Fruit fly (Drosophila melanogaster) whole organism, embryonic: ENCODE measurements around the gene CG43446.

ENCODE experiments used
- ATbp ChIP-seq: fragments of 200-800 bp; sonication (Bioruptor generic); optimal IDR thresholded peaks from 2 replicates; lab custom pipeline; 2017; ENCODE audit warnings: missing biosample characterization, mild to moderate bottlenecking, missing genetic modification characterization, missing genetic modification reagents
- Antp ChIP-seq: fragments of 200-800 bp; sonication (Bioruptor generic); optimal IDR thresholded peaks from 3 replicates; lab custom pipeline; 2016; ENCODE audit warnings: missing biosample characterization, missing genetic modification characterization
- CG10462 ChIP-seq: fragments of 200-800 bp; sonication (Bioruptor generic); optimal IDR thresholded peaks from 2 replicates; lab custom pipeline; 2016; ENCODE audit warnings: missing biosample characterization, missing genetic modification characterization
- CG10543 ChIP-seq: fragments of 200-800 bp; sonication (Bioruptor generic); optimal IDR thresholded peaks from 3 replicates; lab custom pipeline; 2017; ENCODE audit warnings: missing biosample characterization, mild to moderate bottlenecking, missing genetic modification characterization, moderate library complexity
- CG10959 ChIP-seq: fragments of 200-800 bp; sonication (Bioruptor generic); IDR thresholded peaks from 2 replicates; pipeline ENCODE4 v1.3.6; 2022; ENCODE audit warnings: missing biosample characterization, missing genetic modification characterization
- CG1233 ChIP-seq: fragments of 200-800 bp; sonication (Bioruptor generic); optimal IDR thresholded peaks from 4 replicates; lab custom pipeline; 2018; ENCODE audit warnings: missing biosample characterization, mild to moderate bottlenecking, missing genetic modification characterization
- CG12769 ChIP-seq: fragments of 200-800 bp; sonication (Bioruptor generic); optimal IDR thresholded peaks from 2 replicates; lab custom pipeline; 2019; ENCODE audit warnings: missing biosample characterization, mild to moderate bottlenecking, missing genetic modification characterization, moderate library complexity
- CG13894 ChIP-seq: fragments of 200-800 bp; sonication (Bioruptor generic); optimal IDR thresholded peaks from 3 replicates; lab custom pipeline; 2018; ENCODE audit warnings: missing biosample characterization, mild to moderate bottlenecking, missing genetic modification characterization, moderate library complexity
- CG14050 ChIP-seq: fragments of 200-800 bp; sonication (Bioruptor generic); IDR thresholded peaks from 3 replicates; pipeline ENCODE4 v1.3.6; 2022; ENCODE audit warnings: missing biosample characterization, missing genetic modification characterization
- CG15696 ChIP-seq: fragments of 200-800 bp; sonication (Bioruptor generic); optimal IDR thresholded peaks from 2 replicates; lab custom pipeline; 2019; ENCODE audit warnings: missing biosample characterization, mild to moderate bottlenecking, missing genetic modification characterization, moderate library complexity
- CG1603 ChIP-seq: fragments of 200-800 bp; sonication (Bioruptor generic); optimal IDR thresholded peaks from 2 replicates; lab custom pipeline; 2019; ENCODE audit warnings: missing biosample characterization, mild to moderate bottlenecking, missing genetic modification characterization, moderate library complexity
- CG1792 ChIP-seq: fragments of 200-800 bp; sonication (Bioruptor generic); optimal IDR thresholded peaks from 2 replicates; lab custom pipeline; 2016; ENCODE audit warnings: missing biosample characterization, missing genetic modification characterization
- CG18599 ChIP-seq: fragments of 200-800 bp; sonication (Bioruptor generic); optimal IDR thresholded peaks from 3 replicates; lab custom pipeline; 2017; ENCODE audit warnings: missing biosample characterization, missing genetic modification characterization, mild to moderate bottlenecking, moderate library complexity, missing genetic modification reagents
- CG2202 ChIP-seq: fragments of 200-800 bp; sonication (Bioruptor generic); optimal IDR thresholded peaks from 2 replicates; lab custom pipeline; 2018; ENCODE audit warnings: missing biosample characterization, mild to moderate bottlenecking, missing genetic modification characterization
- CG33557 ChIP-seq: fragments of 200-800 bp; sonication (Bioruptor generic); optimal IDR thresholded peaks from 2 replicates; lab custom pipeline; 2019; ENCODE audit warnings: missing biosample characterization, mild to moderate bottlenecking, missing genetic modification characterization, moderate library complexity
- CG3407 ChIP-seq: fragments of 200-800 bp; sonication (Bioruptor generic); optimal IDR thresholded peaks from 2 replicates; lab custom pipeline; 2018; ENCODE audit warnings: missing biosample characterization, mild to moderate bottlenecking, missing genetic modification characterization
- CG3995 ChIP-seq: fragments of 200-800 bp; sonication (Bioruptor generic); optimal IDR thresholded peaks from 3 replicates; lab custom pipeline; 2016; ENCODE audit warnings: missing biosample characterization, missing genetic modification characterization
- CG4707 ChIP-seq: fragments of 200-800 bp; sonication (Bioruptor generic); optimal IDR thresholded peaks from 2 replicates; lab custom pipeline; 2018; ENCODE audit warnings: missing biosample characterization, mild to moderate bottlenecking, missing genetic modification characterization, moderate library complexity
- CG4854 ChIP-seq: fragments of 200-800 bp; sonication (Bioruptor generic); optimal IDR thresholded peaks from 2 replicates; lab custom pipeline; 2016; ENCODE audit warnings: missing biosample characterization, missing genetic modification characterization, inconsistent platforms
- CG7928 ChIP-seq: fragments of 200-800 bp; sonication (Bioruptor generic); optimal IDR thresholded peaks from 2 replicates; lab custom pipeline; 2017; ENCODE audit warnings: missing biosample characterization, mild to moderate bottlenecking, missing genetic modification characterization
- CG8290 ChIP-seq, 3 experiments: fragments of 200-800 bp; sonication (Bioruptor generic); optimal IDR thresholded peaks; 2 replicates each; lab custom pipeline; 2016 to 2019; ENCODE audit warnings: missing biosample characterization in 3 of 3, missing genetic modification characterization in 3 of 3, mild to moderate bottlenecking in 2 of 3, moderate library complexity in 1 of 3
- CG8359 ChIP-seq: fragments of 200-800 bp; sonication (Bioruptor generic); optimal IDR thresholded peaks from 2 replicates; lab custom pipeline; 2017; ENCODE audit warnings: missing biosample characterization, mild to moderate bottlenecking, missing genetic modification characterization, borderline replicate concordance
- CG9876 ChIP-seq: fragments of 200-800 bp; sonication (Bioruptor generic); optimal IDR thresholded peaks from 2 replicates; lab custom pipeline; 2016; ENCODE audit warnings: missing biosample characterization, missing genetic modification characterization
- Dref ChIP-seq: fragments of 200-800 bp; sonication (Bioruptor generic); IDR thresholded peaks from 2 replicates; pipeline ENCODE4 v1.3.6; 2022; ENCODE audit warnings: missing biosample characterization, missing genetic modification characterization
- Ets65A ChIP-seq: fragments of 200-800 bp; sonication (Bioruptor generic); peaks from one replicate; lab custom pipeline; 2016; ENCODE audit warnings: missing biosample characterization, missing genetic modification characterization
- HmgD ChIP-seq: fragments of 200-800 bp; sonication (Bioruptor generic); optimal IDR thresholded peaks from 3 replicates; lab custom pipeline; 2016; ENCODE audit warnings: missing biosample characterization, missing genetic modification characterization
- Hr78 ChIP-seq, 2 experiments: fragments of 200-800 bp in 1 of 2; fragments of >200 bp in 1 of 2; sonication (Bioruptor generic) in 1 of 2; optimal IDR thresholded peaks; 2 replicates each; lab custom pipeline; 2017 to 2019; ENCODE audit warnings: missing biosample characterization in 2 of 2, missing genetic modification characterization in 2 of 2, mild to moderate bottlenecking in 1 of 2, moderate library complexity in 1 of 2
- MTF-1 ChIP-seq: fragments of 200-800 bp; sonication (Bioruptor generic); optimal IDR thresholded peaks from 2 replicates; lab custom pipeline; 2018; ENCODE audit warnings: missing biosample characterization, mild to moderate bottlenecking, missing genetic modification characterization, borderline replicate concordance
- NC2β ChIP-seq: fragments of 200-800 bp; sonication (Bioruptor generic); optimal IDR thresholded peaks from 2 replicates; lab custom pipeline; 2016; ENCODE audit warnings: missing biosample characterization, missing genetic modification characterization
- Nf-YB ChIP-seq: fragments of 200-800 bp; sonication (Bioruptor generic); optimal IDR thresholded peaks from 3 replicates; lab custom pipeline; 2019; ENCODE audit warnings: missing biosample characterization, mild to moderate bottlenecking, missing genetic modification characterization, moderate library complexity
- Pdp1 ChIP-seq, 2 experiments: fragments of 200-800 bp; sonication (Bioruptor generic); optimal IDR thresholded peaks; 3 replicates each; lab custom pipeline; 2016; ENCODE audit warnings: missing biosample characterization in 2 of 2, missing genetic modification characterization in 2 of 2, mild to moderate bottlenecking in 1 of 2, moderate library complexity in 1 of 2
- caup ChIP-seq: fragments of 200-800 bp; sonication (Bioruptor generic); optimal IDR thresholded peaks from 3 replicates; lab custom pipeline; 2017; ENCODE audit warnings: missing biosample characterization, mild to moderate bottlenecking, missing genetic modification characterization, moderate library complexity; ENCODE audit not compliant: severe bottlenecking
- dmrt11E ChIP-seq: fragments of 200-800 bp; sonication (Bioruptor generic); optimal IDR thresholded peaks from 3 replicates; lab custom pipeline; 2018; ENCODE audit warnings: missing biosample characterization, mild to moderate bottlenecking, missing genetic modification characterization, moderate library complexity
- ftz-f1 ChIP-seq: fragments of 200-800 bp; sonication (Bioruptor generic); optimal IDR thresholded peaks from 2 replicates; lab custom pipeline; 2016; ENCODE audit warnings: missing biosample characterization, missing genetic modification characterization
- gcm ChIP-seq: fragments of 200-800 bp; sonication (Bioruptor generic); optimal IDR thresholded peaks from 2 replicates; lab custom pipeline; 2019; ENCODE audit warnings: missing biosample characterization, mild to moderate bottlenecking, missing genetic modification characterization, moderate library complexity
- gem ChIP-seq: fragments of 200-800 bp; sonication (Bioruptor generic); optimal IDR thresholded peaks from 2 replicates; lab custom pipeline; 2019; ENCODE audit warnings: missing biosample characterization, mild to moderate bottlenecking, missing genetic modification characterization, moderate library complexity
- grn ChIP-seq: fragments of 200-800 bp; sonication (Bioruptor generic); optimal IDR thresholded peaks from 3 replicates; lab custom pipeline; 2017; ENCODE audit warnings: missing biosample characterization, missing genetic modification characterization
- hth ChIP-seq: fragments of >200 bp; optimal IDR thresholded peaks from 2 replicates; lab custom pipeline; 2017; ENCODE audit warnings: inconsistent platforms
- lab ChIP-seq: fragments of 200-800 bp; sonication (Bioruptor generic); optimal IDR thresholded peaks from 3 replicates; lab custom pipeline; 2017; ENCODE audit warnings: missing biosample characterization, missing genetic modification characterization, mild to moderate bottlenecking, moderate library complexity, missing genetic modification reagents
- nerfin-1 ChIP-seq: fragments of 200-800 bp; sonication (Bioruptor generic); optimal IDR thresholded peaks from 3 replicates; lab custom pipeline; 2019; ENCODE audit warnings: missing biosample characterization, mild to moderate bottlenecking, missing genetic modification characterization, moderate library complexity
- odd ChIP-seq: fragments of 200-800 bp; sonication (Bioruptor generic); optimal IDR thresholded peaks from 2 replicates; lab custom pipeline; 2017; ENCODE audit warnings: missing biosample characterization, mild to moderate bottlenecking, missing genetic modification characterization
- pan ChIP-seq, 4 experiments: fragments of >200 bp in 3 of 4; fragments of 200-800 bp in 1 of 4; sonication (Bioruptor generic) in 1 of 4; optimal IDR thresholded peaks in 3 of 4; IDR thresholded peaks in 1 of 4; 2 replicates each; pipeline versions ENCODE4 v1.3.6 to Lab custom; 2017 to 2022; ENCODE audit warnings: missing biosample characterization in 2 of 4, missing genetic modification characterization in 2 of 4, mixed read lengths in 1 of 4
- pho ChIP-seq: fragments of 200-800 bp; sonication (Bioruptor generic); optimal IDR thresholded peaks from 2 replicates; lab custom pipeline; 2016; ENCODE audit warnings: missing biosample characterization, missing genetic modification characterization
- prd ChIP-seq, 3 experiments: fragments of >200 bp in 2 of 3; fragments of 200-800 bp in 1 of 3; sonication (Bioruptor generic) in 1 of 3; optimal IDR thresholded peaks in 2 of 3; IDR thresholded peaks in 1 of 3; 2 replicates in 2 of 3; 3 replicates in 1 of 3; pipeline versions ENCODE4 v1.3.6 to Lab custom; 2017 to 2022; ENCODE audit warnings: missing biosample characterization in 1 of 3, missing genetic modification characterization in 1 of 3
- pzg ChIP-seq: fragments of 200-800 bp; sonication (Bioruptor generic); optimal IDR thresholded peaks from 3 replicates; lab custom pipeline; 2018; ENCODE audit warnings: missing biosample characterization, mild to moderate bottlenecking, missing genetic modification characterization, moderate library complexity
- scrt ChIP-seq: fragments of 200-800 bp; sonication (Bioruptor generic); optimal IDR thresholded peaks from 2 replicates; lab custom pipeline; 2018; ENCODE audit warnings: missing biosample characterization, mild to moderate bottlenecking, missing genetic modification characterization, moderate library complexity
- sens ChIP-seq: fragments of 200-800 bp; sonication (Bioruptor generic); peaks from one replicate; lab custom pipeline; 2016; ENCODE audit warnings: missing biosample characterization, missing genetic modification characterization

CG43446 gene

dm6 chr3R:21001123-21001522 lies 13.4 kb upstream of the CG43446 start:
- peak in 1 of 2 experiments; percentile 78 for TF ChIP-seq Hr78 (GFP tag; optimal IDR thresholded peaks at IDR 0.05; lab: Kevin White, UChicago)
- TF ChIP-seq CG15696 (tag; lab: Kevin White, UChicago), result peak; percentile 55
- TF ChIP-seq Nf-YB (GFP tag; lab: Kevin White, UChicago), result peak; percentile 5
- no peak for TF ChIP-seq prd (optimal IDR thresholded peaks at IDR 0.05; lab: Kevin White, UChicago)
- no peak for TF ChIP-seq prd (GFP tag; IDR thresholded peaks at IDR 0.05; lab: Robert Waterston, UW)
- no peak for TF ChIP-seq CG10959 (GFP tag; lab: Robert Waterston, UW)
- TF ChIP-seq CG3407 (GFP tag; lab: Kevin White, UChicago), result no peak
- no peak for TF ChIP-seq Antp
- no peak for TF ChIP-seq NC2β (GFP tag; lab: Kevin White, UChicago)
- peak; percentile 5 for TF ChIP-seq caup (GFP tag; lab: Kevin White, UChicago)
- no peak for TF ChIP-seq gem
- TF ChIP-seq ATbp (GFP tag; lab: Kevin White, UChicago), result peak; percentile 3
- TF ChIP-seq pan (optimal IDR thresholded peaks at IDR 0.05; lab: Kevin White, UChicago), result no peak
- TF ChIP-seq pan (GFP tag; optimal IDR thresholded peaks at IDR 0.05 in 1 of 2, IDR thresholded peaks at IDR 0.05 in 1 of 2), result peak in 1 of 2 experiments; percentile 25
- TF ChIP-seq CG1233 (GFP tag; lab: Kevin White, UChicago), result peak; percentile 34
- TF ChIP-seq gcm, result peak; percentile 3
- no peak for TF ChIP-seq CG8290 (GFP tag; optimal IDR thresholded peaks at IDR 0.05; lab: Kevin White, UChicago)
- TF ChIP-seq CG8290 (tag; optimal IDR thresholded peaks at IDR 0.05; lab: Kevin White, UChicago), result no peak
- no peak for TF ChIP-seq pzg (GFP tag; lab: Kevin White, UChicago)
- TF ChIP-seq HmgD (GFP tag; lab: Kevin White, UChicago), result no peak
- TF ChIP-seq CG1792 (GFP tag; lab: Kevin White, UChicago), result no peak
- TF ChIP-seq CG4707, result peak; percentile 23
- TF ChIP-seq nerfin-1 (tag; lab: Kevin White, UChicago), result peak; percentile 7
- TF ChIP-seq CG14050, result no peak
- peak; percentile 9 for TF ChIP-seq MTF-1 (GFP tag; lab: Kevin White, UChicago)
- no peak for TF ChIP-seq CG7928 (GFP tag; lab: Kevin White, UChicago)
- peak; percentile 48 for TF ChIP-seq CG3995 (GFP tag; lab: Kevin White, UChicago)
- no peak for TF ChIP-seq CG1603
- peak; percentile 3 for TF ChIP-seq CG10543 (GFP tag; lab: Kevin White, UChicago)
- peak; percentile 83 for TF ChIP-seq sens
- TF ChIP-seq odd, result peak; percentile 7
- peak; percentile 25 for TF ChIP-seq grn (GFP tag; lab: Kevin White, UChicago)
- TF ChIP-seq dmrt11E (tag; lab: Kevin White, UChicago), result peak; percentile 10
- peak; percentile 7 for TF ChIP-seq CG8359 (GFP tag; lab: Kevin White, UChicago)
- peak; percentile 17 for TF ChIP-seq CG18599 (GFP tag; lab: Kevin White, UChicago)
- no peak for TF ChIP-seq pho (GFP tag; lab: Kevin White, UChicago)
- TF ChIP-seq CG2202, result peak; percentile 27
- TF ChIP-seq CG9876, result no peak
- peak; percentile 15 for TF ChIP-seq lab
- peak; percentile 74 for TF ChIP-seq CG33557
- no peak for TF ChIP-seq CG10462 (GFP tag; lab: Kevin White, UChicago)

- TF ChIP-seq Ets65A (GFP tag; lab: Kevin White, UChicago) (peak; percentile 53), CG12769 (no peak), CG13894 (peak; percentile 50), Dref (GFP tag; lab: Robert Waterston, UW) (0 out of 2 replicates have a peak, but pooled peaks have one; percentile 15), ftz-f1 (GFP tag; lab: Kevin White, UChicago) (no peak), hth (lab: Kevin White, UChicago) (no peak), CG4854 (GFP tag; lab: Kevin White, UChicago) (no peak), Pdp1 (GFP tag; optimal IDR thresholded peaks at IDR 0.05; lab: Kevin White, UChicago) (no peak), scrt (GFP tag; lab: Kevin White, UChicago) (peak; percentile 51)
These were observed 10.6 kb upstream of the CG43446 start for dm6 chr3R:20998319-20998718.
